Fruit fly (Drosophila melanogaster) whole organism, prepupa: ENCODE measurements around the gene pins.

Experiments used
- Blimp-1 ChIP-seq: fragments of 200-800 bp; sonication (Bioruptor generic); optimal IDR thresholded peaks from 3 replicates; lab custom pipeline; 2017; ENCODE audit warnings: missing biosample characterization, missing genetic modification characterization, mild to moderate bottlenecking, moderate library complexity, missing genetic modification reagents
- CG11294 ChIP-seq: fragments of 200-800 bp; sonication (Bioruptor generic); IDR thresholded peaks from 2 replicates; pipeline ENCODE4 v1.3.6; 2022; ENCODE audit warnings: missing biosample characterization, missing genetic modification characterization
- CG11762 ChIP-seq: fragments of 200-800 bp; sonication (Bioruptor generic); optimal IDR thresholded peaks from 3 replicates; lab custom pipeline; 2016; ENCODE audit warnings: missing biosample characterization, missing genetic modification characterization; ENCODE audit not compliant: insufficient read depth
- CG15336 ChIP-seq: fragments of 200-800 bp; sonication (Bioruptor generic); IDR thresholded peaks from 2 replicates; pipeline ENCODE4 v1.3.6; 2022; ENCODE audit warnings: missing biosample characterization, missing genetic modification characterization
- CG1621 ChIP-seq: fragments of 200-800 bp; sonication (Bioruptor generic); optimal IDR thresholded peaks from 3 replicates; lab custom pipeline; 2018; ENCODE audit warnings: missing biosample characterization, mild to moderate bottlenecking, missing genetic modification characterization
- CG16779 ChIP-seq: fragments of 200-800 bp; sonication (Bioruptor generic); optimal IDR thresholded peaks from 3 replicates; lab custom pipeline; 2017; ENCODE audit warnings: missing biosample characterization, mild to moderate bottlenecking, missing genetic modification characterization
- CG3032 ChIP-seq: fragments of 200-800 bp; optimal IDR thresholded peaks from 2 replicates; lab custom pipeline; 2019; ENCODE audit warnings: missing biosample characterization, mild to moderate bottlenecking, missing genetic modification characterization, moderate library complexity
- CG31627 ChIP-seq: fragments of 200-800 bp; sonication (Bioruptor generic); optimal IDR thresholded peaks from 3 replicates; lab custom pipeline; 2016; ENCODE audit warnings: missing biosample characterization, missing genetic modification characterization
- CG34406 ChIP-seq: fragments of 200-800 bp; sonication (Bioruptor generic); optimal IDR thresholded peaks from 3 replicates; lab custom pipeline; 2016; ENCODE audit warnings: missing biosample characterization, missing genetic modification characterization
- CG4318 ChIP-seq: fragments of 200-800 bp; sonication (Bioruptor generic); optimal IDR thresholded peaks from 3 replicates; lab custom pipeline; 2017; ENCODE audit warnings: missing biosample characterization, mild to moderate bottlenecking, missing genetic modification characterization
- CG6163 ChIP-seq: fragments of 200-800 bp; sonication (Bioruptor generic); IDR thresholded peaks from 3 replicates; pipeline ENCODE4 v1.3.6; 2022; ENCODE audit warnings: missing biosample characterization, missing genetic modification characterization
- CG6276 ChIP-seq: fragments of 200-800 bp; sonication (Bioruptor generic); optimal IDR thresholded peaks from 2 replicates; lab custom pipeline; 2017; ENCODE audit warnings: missing biosample characterization, mild to moderate bottlenecking, missing genetic modification characterization
- CG6792 ChIP-seq: fragments of 200-800 bp; sonication (Bioruptor generic); optimal IDR thresholded peaks from 3 replicates; lab custom pipeline; 2016; ENCODE audit warnings: missing biosample characterization, missing genetic modification characterization
- CG6854 ChIP-seq: fragments of 200-800 bp; sonication (Bioruptor generic); optimal IDR thresholded peaks from 2 replicates; lab custom pipeline; 2017; ENCODE audit warnings: missing biosample characterization, mild to moderate bottlenecking, missing genetic modification characterization
- CG7368 ChIP-seq: fragments of 200-800 bp; sonication (Bioruptor generic); optimal IDR thresholded peaks from 3 replicates; lab custom pipeline; 2016; ENCODE audit warnings: missing biosample characterization, missing genetic modification characterization
- CG8319 ChIP-seq: fragments of 200-800 bp; sonication (Bioruptor generic); optimal IDR thresholded peaks from 3 replicates; lab custom pipeline; 2016; ENCODE audit warnings: missing biosample characterization, missing genetic modification characterization
- CG8632 ChIP-seq: fragments of 200-800 bp; sonication (Bioruptor generic); optimal IDR thresholded peaks from 3 replicates; lab custom pipeline; 2016; ENCODE audit warnings: missing biosample characterization, missing genetic modification characterization
- CG9139 ChIP-seq: fragments of 200-800 bp; sonication (Bioruptor generic); optimal IDR thresholded peaks from 3 replicates; lab custom pipeline; 2017; ENCODE audit warnings: missing biosample characterization, mild to moderate bottlenecking, missing genetic modification characterization
- Eip75B ChIP-seq: fragments of 200-800 bp; sonication (Bioruptor generic); optimal IDR thresholded peaks from 3 replicates; lab custom pipeline; 2016; ENCODE audit warnings: missing biosample characterization, missing genetic modification characterization
- Eip78C ChIP-seq: fragments of 200-800 bp; sonication (Bioruptor generic); peaks from one replicate; lab custom pipeline; 2016; ENCODE audit warnings: missing biosample characterization, missing genetic modification characterization
- Eip93F ChIP-seq: fragments of 200-800 bp; sonication (Bioruptor generic); optimal IDR thresholded peaks from 2 replicates; lab custom pipeline; 2016; ENCODE audit warnings: missing biosample characterization, mild to moderate bottlenecking, missing genetic modification characterization
- Ets21C ChIP-seq: fragments of 200-800 bp; sonication (Bioruptor generic); optimal IDR thresholded peaks from 3 replicates; lab custom pipeline; 2016; ENCODE audit warnings: missing biosample characterization, missing genetic modification characterization
- Ets96B ChIP-seq: fragments of 200-800 bp; optimal IDR thresholded peaks from 2 replicates; lab custom pipeline; 2019; ENCODE audit warnings: missing biosample characterization, mild to moderate bottlenecking, missing genetic modification characterization, moderate library complexity
- Hr39 ChIP-seq: fragments of 200-800 bp; sonication (Bioruptor generic); optimal IDR thresholded peaks from 2 replicates; lab custom pipeline; 2016; ENCODE audit warnings: missing biosample characterization, missing genetic modification characterization
- Lpt ChIP-seq: fragments of 200-800 bp; sonication (Bioruptor generic); optimal IDR thresholded peaks from 3 replicates; lab custom pipeline; 2016; ENCODE audit warnings: missing biosample characterization, missing genetic modification characterization
- Met ChIP-seq: fragments of 200-800 bp; sonication (Bioruptor generic); optimal IDR thresholded peaks from 3 replicates; lab custom pipeline; 2016; ENCODE audit warnings: missing biosample characterization, missing genetic modification characterization
- OdsH ChIP-seq: fragments of 200-800 bp; sonication (Bioruptor generic); optimal IDR thresholded peaks from 3 replicates; lab custom pipeline; 2016; ENCODE audit warnings: missing biosample characterization, missing genetic modification characterization
- Smox ChIP-seq: fragments of 200-800 bp; sonication (Bioruptor generic); optimal IDR thresholded peaks from 3 replicates; lab custom pipeline; 2016; ENCODE audit warnings: missing biosample characterization, missing genetic modification characterization
- Sox102F ChIP-seq: fragments of 200-800 bp; sonication (Bioruptor generic); optimal IDR thresholded peaks from 2 replicates; lab custom pipeline; 2016; ENCODE audit warnings: missing biosample characterization, mild to moderate bottlenecking, missing genetic modification characterization
- Sox14 ChIP-seq: fragments of 200-800 bp; sonication (Bioruptor generic); optimal IDR thresholded peaks from 3 replicates; lab custom pipeline; 2016; ENCODE audit warnings: missing biosample characterization, missing genetic modification characterization
- Sox15 ChIP-seq: fragments of 200-800 bp; sonication (Bioruptor generic); optimal IDR thresholded peaks from 3 replicates; lab custom pipeline; 2016; ENCODE audit warnings: missing biosample characterization, missing genetic modification characterization
- achi ChIP-seq: fragments of 200-800 bp; sonication (Bioruptor generic); optimal IDR thresholded peaks from 3 replicates; lab custom pipeline; 2016; ENCODE audit warnings: missing biosample characterization, missing genetic modification characterization
- acj6 ChIP-seq: fragments of 200-800 bp; sonication (Bioruptor generic); optimal IDR thresholded peaks from 3 replicates; lab custom pipeline; 2016; ENCODE audit warnings: missing biosample characterization, missing genetic modification characterization
- cyc ChIP-seq: fragments of 200-800 bp; sonication (Bioruptor generic); optimal IDR thresholded peaks from 3 replicates; lab custom pipeline; 2016; ENCODE audit warnings: missing biosample characterization, missing genetic modification characterization
- eg ChIP-seq: fragments of 200-800 bp; sonication (Bioruptor generic); IDR thresholded peaks from 3 replicates; pipeline ENCODE4 v1.3.6; 2022; ENCODE audit warnings: missing biosample characterization, missing genetic modification characterization
- esn ChIP-seq: fragments of 200-800 bp; sonication (Bioruptor generic); optimal IDR thresholded peaks from 2 replicates; lab custom pipeline; 2016; ENCODE audit warnings: missing biosample characterization, mild to moderate bottlenecking, missing genetic modification characterization, moderate library complexity
- fd59A ChIP-seq: fragments of 200-800 bp; sonication (Bioruptor generic); optimal IDR thresholded peaks from 2 replicates; lab custom pipeline; 2017; ENCODE audit warnings: missing biosample characterization, mild to moderate bottlenecking, missing genetic modification characterization, missing genetic modification reagents
- fkh ChIP-seq: fragments of 200-800 bp; sonication (Bioruptor generic); optimal IDR thresholded peaks from 3 replicates; lab custom pipeline; 2017; ENCODE audit warnings: missing biosample characterization, mild to moderate bottlenecking, missing genetic modification characterization, moderate library complexity
- lz ChIP-seq: fragments of 200-800 bp; sonication (Bioruptor generic); optimal IDR thresholded peaks from 3 replicates; lab custom pipeline; 2016; ENCODE audit warnings: missing biosample characterization, missing genetic modification characterization
- net ChIP-seq: fragments of 200-800 bp; sonication (Bioruptor generic); optimal IDR thresholded peaks from 3 replicates; lab custom pipeline; 2016; ENCODE audit warnings: missing biosample characterization, missing genetic modification characterization
- pdm3 ChIP-seq: fragments of 200-800 bp; sonication (Bioruptor generic); optimal IDR thresholded peaks from 3 replicates; lab custom pipeline; 2016; ENCODE audit warnings: missing biosample characterization, missing genetic modification characterization
- salr ChIP-seq, 2 experiments: fragments of 200-800 bp; sonication (Bioruptor generic); optimal IDR thresholded peaks; 3 replicates each; lab custom pipeline; 2016 to 2018; ENCODE audit warnings: missing biosample characterization in 2 of 2, missing genetic modification characterization in 2 of 2, mild to moderate bottlenecking in 1 of 2
- spab ChIP-seq: fragments of 200-800 bp; sonication (Bioruptor generic); optimal IDR thresholded peaks from 2 replicates; lab custom pipeline; 2017; ENCODE audit warnings: missing biosample characterization, mild to moderate bottlenecking, missing genetic modification characterization, missing genetic modification reagents
- ss ChIP-seq, 2 experiments: fragments of 200-800 bp; sonication (Bioruptor generic); optimal IDR thresholded peaks; 2 replicates in 1 of 2; 3 replicates in 1 of 2; lab custom pipeline; 2017 to 2018; ENCODE audit warnings: mild to moderate bottlenecking in 2 of 2, missing biosample characterization in 2 of 2, missing genetic modification characterization in 2 of 2, moderate library complexity in 1 of 2
- svp ChIP-seq: fragments of 200-800 bp; sonication (Bioruptor generic); peaks from one replicate; lab custom pipeline; 2016; ENCODE audit warnings: missing biosample characterization, missing genetic modification characterization
- topi ChIP-seq: fragments of 200-800 bp; sonication (Bioruptor generic); optimal IDR thresholded peaks from 3 replicates; lab custom pipeline; 2016; ENCODE audit warnings: missing biosample characterization, missing genetic modification characterization
- vri ChIP-seq: fragments of 200-800 bp; sonication (Bioruptor generic); optimal IDR thresholded peaks from 3 replicates; lab custom pipeline; 2016; ENCODE audit warnings: missing biosample characterization, mild to moderate bottlenecking, missing genetic modification characterization

The pins gene

DNA sequence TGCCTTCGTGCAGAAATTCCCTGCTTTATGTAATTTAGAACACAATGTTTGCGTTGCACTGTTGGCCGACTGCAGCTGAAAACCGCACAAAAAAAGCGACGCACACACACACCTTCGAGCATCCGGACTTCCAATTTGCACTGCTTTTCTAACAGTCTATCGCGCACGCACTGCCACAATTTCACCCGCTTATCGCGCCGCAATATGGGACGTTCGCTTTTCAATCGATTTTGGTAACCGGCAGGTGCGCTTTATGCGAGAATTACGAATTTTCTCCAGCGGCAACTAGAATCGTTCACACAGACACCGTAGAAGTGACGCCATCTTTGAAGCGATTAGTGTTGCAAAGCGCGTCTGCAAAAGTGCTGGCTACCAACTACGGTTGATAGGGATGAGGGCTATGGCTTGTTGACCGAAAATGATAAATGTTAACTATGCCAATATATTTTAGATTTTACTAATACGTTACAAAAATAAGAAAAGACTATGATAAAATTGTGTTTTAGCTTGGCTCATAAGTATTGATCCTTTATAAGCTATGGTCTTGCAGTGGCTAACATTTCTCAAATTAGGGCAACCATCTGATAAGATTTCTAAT, 651 bp upstream of the pins start, which contains the start of gene wdb (continued):
- peak; percentile 52 for TF ChIP-seq net
- TF ChIP-seq svp (GFP tag; lab: Kevin White, UChicago), result peak; percentile 53
- no peak for TF ChIP-seq CG6163 (GFP tag; lab: Robert Waterston, UW)
- TF ChIP-seq esn (GFP tag; lab: Kevin White, UChicago), result peak; percentile 71
- peak; percentile 70 for TF ChIP-seq Hr39 (GFP tag; lab: Kevin White, UChicago)
- TF ChIP-seq CG7368 (GFP tag; lab: Kevin White, UChicago), result peak; percentile 48
- peak; percentile 66 for TF ChIP-seq pdm3
- peak; percentile 9 for TF ChIP-seq CG11762 (GFP tag; lab: Kevin White, UChicago)
- no peak for TF ChIP-seq CG9139 (GFP tag; lab: Kevin White, UChicago)
- peak; percentile 71 for TF ChIP-seq lz (GFP tag; lab: Kevin White, UChicago)
- TF ChIP-seq Eip78C, result peak; percentile 73
- peak; percentile 33 for TF ChIP-seq CG6792 (GFP tag; lab: Kevin White, UChicago)
- TF ChIP-seq vri (GFP tag; lab: Kevin White, UChicago), result no peak
- TF ChIP-seq Eip75B (GFP tag; lab: Kevin White, UChicago), result no peak
- TF ChIP-seq Sox102F (GFP tag; lab: Kevin White, UChicago), result peak; percentile 56
- no peak for TF ChIP-seq fd59A (GFP tag; lab: Kevin White, UChicago)
- TF ChIP-seq acj6 (GFP tag; lab: Kevin White, UChicago), result no peak
- TF ChIP-seq Met (GFP tag; lab: Kevin White, UChicago), result peak; percentile 60
- no peak for TF ChIP-seq CG1621 (tag; lab: Kevin White, UChicago)
- no peak for TF ChIP-seq Sox15 (GFP tag; lab: Kevin White, UChicago)
- TF ChIP-seq CG8319 (GFP tag; lab: Kevin White, UChicago), result no peak
- TF ChIP-seq Blimp-1, result no peak
- no peak for TF ChIP-seq fkh (GFP tag; lab: Kevin White, UChicago)
- no peak for TF ChIP-seq CG4318
- peak; percentile 31 for TF ChIP-seq CG34406 (GFP tag; lab: Kevin White, UChicago)
- TF ChIP-seq CG8632, result no peak
- TF ChIP-seq Smox (GFP tag; lab: Kevin White, UChicago), result peak; percentile 35
- TF ChIP-seq CG16779 (tag; lab: Kevin White, UChicago), result no peak
- TF ChIP-seq cyc (GFP tag; lab: Kevin White, UChicago), result peak; percentile 68
- TF ChIP-seq eg (GFP tag; lab: Robert Waterston, UW), result no peak
- no peak for TF ChIP-seq Lpt (GFP tag; lab: Kevin White, UChicago)
- no peak for TF ChIP-seq OdsH (GFP tag; lab: Kevin White, UChicago)
- TF ChIP-seq, all 60 proteins: peak for 24

- TF ChIP-seq fd59A (GFP tag; lab: Kevin White, UChicago), result no peak
- peak; percentile 73 for TF ChIP-seq topi (GFP tag; lab: Kevin White, UChicago)
- TF ChIP-seq CG34406 (GFP tag; lab: Kevin White, UChicago), result no peak
- TF ChIP-seq lz (GFP tag; lab: Kevin White, UChicago), result peak; percentile 76
- TF ChIP-seq Eip78C, result no peak
- TF ChIP-seq Ets96B (tag; lab: Kevin White, UChicago), result no peak
- TF ChIP-seq Smox (GFP tag; lab: Kevin White, UChicago), result peak; percentile 79
- TF ChIP-seq spab (GFP tag; lab: Kevin White, UChicago), result no peak
- TF ChIP-seq CG11762 (GFP tag; lab: Kevin White, UChicago), result no peak
- no peak for TF ChIP-seq CG16779 (tag; lab: Kevin White, UChicago)
- TF ChIP-seq achi (GFP tag; lab: Kevin White, UChicago), result peak; percentile 8
- TF ChIP-seq CG31627 (GFP tag; lab: Kevin White, UChicago), result peak; percentile 58
- TF ChIP-seq cyc (GFP tag; lab: Kevin White, UChicago), result peak; percentile 60
- no peak for TF ChIP-seq CG6854 (GFP tag; lab: Kevin White, UChicago)
- TF ChIP-seq Sox14 (GFP tag; lab: Kevin White, UChicago), result peak; percentile 47
- TF ChIP-seq esn (GFP tag; lab: Kevin White, UChicago), result peak; percentile 85
- no peak for TF ChIP-seq salr (GFP tag; optimal IDR thresholded peaks at IDR 0.05; lab: Kevin White, UChicago)
- no peak for TF ChIP-seq Blimp-1
- peak; percentile 80 for TF ChIP-seq Met (GFP tag; lab: Kevin White, UChicago)
- TF ChIP-seq pdm3, result peak; percentile 33
- TF ChIP-seq CG11294 (GFP tag; lab: Robert Waterston, UW), result no peak
- peak; percentile 57 for TF ChIP-seq CG15336 (GFP tag; lab: Robert Waterston, UW)
- peak; percentile 6 for TF ChIP-seq net
- no peak for TF ChIP-seq CG1621 (tag; lab: Kevin White, UChicago)
- peak; percentile 47 for TF ChIP-seq Ets21C
- no peak for TF ChIP-seq CG6276
- no peak for TF ChIP-seq Eip75B (GFP tag; lab: Kevin White, UChicago)
- peak; percentile 17 for TF ChIP-seq Eip93F (GFP tag; lab: Kevin White, UChicago)
- TF ChIP-seq CG6792 (GFP tag; lab: Kevin White, UChicago), result peak; percentile 41
- no peak for TF ChIP-seq CG3032
- TF ChIP-seq OdsH (GFP tag; lab: Kevin White, UChicago), result no peak
- TF ChIP-seq ss (GFP tag; optimal IDR thresholded peaks at IDR 0.05; lab: Kevin White, UChicago), result no peak
These were observed 10.5 kb downstream of the pins start for dm6 chr3R:27593174-27593573.
